Fruit fly (Drosophila melanogaster) whole organism, embryonic: ENCODE results near the gene CG31360.

Source experiments
- Blimp-1 ChIP-seq: fragments of 200-800 bp; sonication (Bioruptor generic); optimal IDR thresholded peaks from 3 replicates; lab custom pipeline; 2018; ENCODE audit warnings: missing biosample characterization, missing genetic modification characterization, mild to moderate bottlenecking, moderate library complexity, missing genetic modification reagents
- Bteb2 ChIP-seq: fragments of 200-800 bp; sonication (Bioruptor generic); optimal IDR thresholded peaks from 2 replicates; lab custom pipeline; 2016; ENCODE audit warnings: missing biosample characterization, missing genetic modification characterization
- CG10462 ChIP-seq: fragments of 200-800 bp; sonication (Bioruptor generic); optimal IDR thresholded peaks from 2 replicates; lab custom pipeline; 2016; ENCODE audit warnings: missing biosample characterization, missing genetic modification characterization
- CG12104 ChIP-seq: fragments of 200-800 bp; sonication (Bioruptor generic); optimal IDR thresholded peaks from 3 replicates; lab custom pipeline; 2016; ENCODE audit warnings: missing biosample characterization, missing genetic modification characterization
- CG12155 ChIP-seq: fragments of 200-800 bp; sonication (Bioruptor generic); optimal IDR thresholded peaks from 3 replicates; lab custom pipeline; 2016; ENCODE audit warnings: missing biosample characterization, missing genetic modification characterization
- CG12219 ChIP-seq: fragments of 200-800 bp; sonication (Bioruptor generic); optimal IDR thresholded peaks from 3 replicates; lab custom pipeline; 2018; ENCODE audit warnings: missing biosample characterization, mild to moderate bottlenecking, missing genetic modification characterization
- CG1602 ChIP-seq: fragments of 200-800 bp; sonication (Bioruptor generic); optimal IDR thresholded peaks from 3 replicates; lab custom pipeline; 2016; ENCODE audit warnings: missing biosample characterization, missing genetic modification characterization
- CG2202 ChIP-seq: fragments of 200-800 bp; sonication (Bioruptor generic); optimal IDR thresholded peaks from 2 replicates; lab custom pipeline; 2018; ENCODE audit warnings: missing biosample characterization, mild to moderate bottlenecking, missing genetic modification characterization
- CG2875 ChIP-seq: fragments of 200-800 bp; sonication (Bioruptor generic); optimal IDR thresholded peaks from 2 replicates; lab custom pipeline; 2017; ENCODE audit warnings: missing biosample characterization, mild to moderate bottlenecking, missing genetic modification characterization, missing genetic modification reagents
- CG33557 ChIP-seq: fragments of 200-800 bp; sonication (Bioruptor generic); optimal IDR thresholded peaks from 2 replicates; lab custom pipeline; 2019; ENCODE audit warnings: missing biosample characterization, mild to moderate bottlenecking, missing genetic modification characterization, moderate library complexity
- CG3407 ChIP-seq: fragments of 200-800 bp; sonication (Bioruptor generic); optimal IDR thresholded peaks from 2 replicates; lab custom pipeline; 2018; ENCODE audit warnings: missing biosample characterization, mild to moderate bottlenecking, missing genetic modification characterization
- CG34422 ChIP-seq: fragments of 200-800 bp; sonication (Bioruptor generic); IDR thresholded peaks from 3 replicates; pipeline ENCODE4 v1.3.6; 2022; ENCODE audit warnings: missing biosample characterization, missing genetic modification characterization
- CG3995 ChIP-seq: fragments of 200-800 bp; sonication (Bioruptor generic); optimal IDR thresholded peaks from 3 replicates; lab custom pipeline; 2016; ENCODE audit warnings: missing biosample characterization, missing genetic modification characterization
- CG4424 ChIP-seq: fragments of 200-800 bp; sonication (Bioruptor generic); optimal IDR thresholded peaks from 3 replicates; lab custom pipeline; 2016; ENCODE audit warnings: missing biosample characterization, missing genetic modification characterization
- CG6654 ChIP-seq: fragments of 200-800 bp; sonication (Bioruptor generic); optimal IDR thresholded peaks from 2 replicates; lab custom pipeline; 2017; ENCODE audit warnings: missing biosample characterization, mild to moderate bottlenecking, missing genetic modification characterization
- CG8290 ChIP-seq, 3 experiments: fragments of 200-800 bp; sonication (Bioruptor generic); optimal IDR thresholded peaks; 2 replicates each; lab custom pipeline; 2016 to 2019; ENCODE audit warnings: missing biosample characterization in 3 of 3, missing genetic modification characterization in 3 of 3, mild to moderate bottlenecking in 2 of 3, moderate library complexity in 1 of 3
- CG9817 ChIP-seq: fragments of 200-800 bp; sonication (Bioruptor generic); optimal IDR thresholded peaks from 2 replicates; lab custom pipeline; 2018; ENCODE audit warnings: missing biosample characterization, mild to moderate bottlenecking, missing genetic modification characterization, moderate library complexity
- CTCF ChIP-seq: fragments of 200-800 bp; sonication (Bioruptor generic); optimal IDR thresholded peaks from 2 replicates; lab custom pipeline; 2017; ENCODE audit warnings: missing biosample characterization, mild to moderate bottlenecking, missing genetic modification characterization, moderate library complexity
- Dek ChIP-seq: fragments of 200-800 bp; sonication (Bioruptor generic); optimal IDR thresholded peaks from 3 replicates; lab custom pipeline; 2019; ENCODE audit warnings: missing biosample characterization, mild to moderate bottlenecking, missing genetic modification characterization, moderate library complexity
- Dip3 ChIP-seq: fragments of 200-800 bp; sonication (Bioruptor generic); optimal IDR thresholded peaks from 3 replicates; lab custom pipeline; 2016; ENCODE audit warnings: missing biosample characterization, missing genetic modification characterization
- Ets65A ChIP-seq: fragments of 200-800 bp; sonication (Bioruptor generic); peaks from one replicate; lab custom pipeline; 2016; ENCODE audit warnings: missing biosample characterization, missing genetic modification characterization
- Fer2 ChIP-seq: fragments of 200-800 bp; sonication (Bioruptor generic); optimal IDR thresholded peaks from 2 replicates; lab custom pipeline; 2018; ENCODE audit warnings: missing biosample characterization, mild to moderate bottlenecking, missing genetic modification characterization, moderate library complexity
- HLH3B ChIP-seq: fragments of 200-800 bp; sonication (Bioruptor generic); IDR thresholded peaks from 2 replicates; pipeline ENCODE4 v1.3.6; 2022; ENCODE audit warnings: missing biosample characterization, missing genetic modification characterization
- Hmr ChIP-seq: fragments of 200-800 bp; sonication (Bioruptor generic); optimal IDR thresholded peaks from 3 replicates; lab custom pipeline; 2017; ENCODE audit warnings: mild to moderate bottlenecking, missing biosample characterization, missing genetic modification reagents, missing genetic modification characterization
- Hr3 ChIP-seq: fragments of 200-800 bp; sonication (Bioruptor generic); optimal IDR thresholded peaks from 3 replicates; lab custom pipeline; 2016; ENCODE audit warnings: missing biosample characterization, missing genetic modification characterization
- Hr78 ChIP-seq, 2 experiments: fragments of 200-800 bp in 1 of 2; fragments of >200 bp in 1 of 2; sonication (Bioruptor generic) in 1 of 2; optimal IDR thresholded peaks; 2 replicates each; lab custom pipeline; 2017 to 2019; ENCODE audit warnings: missing biosample characterization in 2 of 2, missing genetic modification characterization in 2 of 2, mild to moderate bottlenecking in 1 of 2, moderate library complexity in 1 of 2
- Hsf ChIP-seq: fragments of 200-800 bp; sonication (Bioruptor generic); optimal IDR thresholded peaks from 3 replicates; lab custom pipeline; 2016; ENCODE audit warnings: missing biosample characterization, missing genetic modification characterization
- Kr ChIP-seq: fragments of 200-800 bp; sonication (Bioruptor generic); optimal IDR thresholded peaks from 2 replicates; lab custom pipeline; 2017; ENCODE audit warnings: missing biosample characterization, mild to moderate bottlenecking, missing genetic modification characterization
- Med ChIP-seq: fragments of 200-800 bp; sonication (Bioruptor generic); peaks from one replicate; lab custom pipeline; 2016; ENCODE audit warnings: missing biosample characterization, missing genetic modification characterization, mild to moderate bottlenecking, inconsistent platforms, moderate library complexity
- Neu2 ChIP-seq: fragments of 200-800 bp; sonication (Bioruptor generic); optimal IDR thresholded peaks from 3 replicates; lab custom pipeline; 2016; ENCODE audit warnings: missing biosample characterization, missing genetic modification characterization, borderline replicate concordance
- TFAM ChIP-seq: fragments of 200-800 bp; sonication (Bioruptor generic); optimal IDR thresholded peaks from 2 replicates; lab custom pipeline; 2017; ENCODE audit warnings: missing biosample characterization, missing genetic modification characterization, inconsistent platforms
- ap ChIP-seq: fragments of 200-800 bp; sonication (Bioruptor generic); IDR thresholded peaks from 2 replicates; pipeline ENCODE4 v1.3.6; 2022; ENCODE audit warnings: missing biosample characterization, missing genetic modification characterization
- ara ChIP-seq: fragments of 200-800 bp; sonication (Bioruptor generic); IDR thresholded peaks from 2 replicates; pipeline ENCODE4 v1.3.6; 2022; ENCODE audit warnings: missing biosample characterization, missing genetic modification characterization
- corto ChIP-seq: fragments of 200-800 bp; sonication (Bioruptor generic); optimal IDR thresholded peaks from 2 replicates; lab custom pipeline; 2016; ENCODE audit warnings: missing biosample characterization, mild to moderate bottlenecking, missing genetic modification characterization, moderate library complexity
- dpn ChIP-seq, 2 experiments: fragments of 200-800 bp; sonication (Bioruptor generic); optimal IDR thresholded peaks; 3 replicates each; lab custom pipeline; 2016; ENCODE audit warnings: missing biosample characterization in 2 of 2, missing genetic modification characterization in 2 of 2
- esg ChIP-seq: fragments of 200-800 bp; sonication (Bioruptor generic); conservative IDR thresholded peaks from 2 replicates; pipeline ENCODE4 v1.3.6; 2022; ENCODE audit warnings: missing biosample characterization, missing genetic modification characterization
- ftz-f1 ChIP-seq: fragments of 200-800 bp; sonication (Bioruptor generic); optimal IDR thresholded peaks from 2 replicates; lab custom pipeline; 2016; ENCODE audit warnings: missing biosample characterization, missing genetic modification characterization
- gsb-n ChIP-seq: fragments of 200-800 bp; sonication (Bioruptor generic); optimal IDR thresholded peaks from 3 replicates; lab custom pipeline; 2018; ENCODE audit warnings: missing biosample characterization, mild to moderate bottlenecking, missing genetic modification characterization
- maf-S ChIP-seq: fragments of 200-800 bp; sonication (Bioruptor generic); optimal IDR thresholded peaks from 2 replicates; lab custom pipeline; 2016; ENCODE audit warnings: missing biosample characterization, missing genetic modification characterization
- odd ChIP-seq: fragments of 200-800 bp; sonication (Bioruptor generic); optimal IDR thresholded peaks from 2 replicates; lab custom pipeline; 2017; ENCODE audit warnings: missing biosample characterization, mild to moderate bottlenecking, missing genetic modification characterization
- onecut ChIP-seq: fragments of 200-800 bp; sonication (Bioruptor generic); IDR thresholded peaks from 2 replicates; pipeline ENCODE4 v1.3.6; 2022; ENCODE audit warnings: missing biosample characterization, missing genetic modification characterization
- pfk ChIP-seq: fragments of 200-800 bp; sonication (Bioruptor generic); optimal IDR thresholded peaks from 2 replicates; lab custom pipeline; 2018; ENCODE audit warnings: missing biosample characterization, mild to moderate bottlenecking, missing genetic modification characterization, moderate library complexity
- sens ChIP-seq: fragments of 200-800 bp; sonication (Bioruptor generic); peaks from one replicate; lab custom pipeline; 2016; ENCODE audit warnings: missing biosample characterization, missing genetic modification characterization
- sim ChIP-seq: fragments of 200-800 bp; sonication (Bioruptor generic); IDR thresholded peaks from 2 replicates; pipeline ENCODE4 v1.3.6; 2022; ENCODE audit warnings: missing biosample characterization, missing genetic modification characterization
- slbo ChIP-seq: fragments of 200-800 bp; sonication (Bioruptor generic); IDR thresholded peaks from 2 replicates; pipeline ENCODE4 v1.3.6; 2022; ENCODE audit warnings: missing biosample characterization, missing genetic modification characterization
- slou ChIP-seq: fragments of 200-800 bp; sonication (Bioruptor generic); optimal IDR thresholded peaks from 3 replicates; lab custom pipeline; 2016; ENCODE audit warnings: missing biosample characterization, missing genetic modification characterization
- stwl ChIP-seq: fragments of 200-800 bp; sonication (Bioruptor generic); optimal IDR thresholded peaks from 3 replicates; lab custom pipeline; 2018; ENCODE audit warnings: missing biosample characterization, mild to moderate bottlenecking, missing genetic modification characterization, moderate library complexity
- tna ChIP-seq: fragments of 200-800 bp; sonication (Bioruptor generic); IDR thresholded peaks from 2 replicates; pipeline ENCODE4 v1.3.6; 2022; ENCODE audit warnings: missing biosample characterization, missing genetic modification characterization; ENCODE audit not compliant: partially characterized antibody
- z ChIP-seq: fragments of 200-800 bp; sonication (Bioruptor generic); IDR thresholded peaks from 3 replicates; pipeline ENCODE4 v1.3.6; 2022; ENCODE audit warnings: missing biosample characterization, missing genetic modification characterization
- zen ChIP-seq: fragments of 200-800 bp; sonication (Bioruptor generic); optimal IDR thresholded peaks from 3 replicates; lab custom pipeline; 2018; ENCODE audit warnings: missing biosample characterization, mild to moderate bottlenecking, missing genetic modification characterization, moderate library complexity

Gene CG31360

dm6 chr3R:17680639-17681302, 4.1 kb upstream of the CG31360 start (continued):
- TF ChIP-seq ap (GFP tag; lab: Robert Waterston, UW) = no peak
- TF ChIP-seq CG9817 (tag; lab: Kevin White, UChicago) = no peak
- peak; percentile 58 for TF ChIP-seq Med (GFP tag; lab: Kevin White, UChicago)
- TF ChIP-seq tna (GFP tag; lab: Robert Waterston, UW) = no peak
- TF ChIP-seq Fer2 = no peak
- TF ChIP-seq zen (tag; lab: Kevin White, UChicago) = peak; percentile 54
- no peak for TF ChIP-seq Dek (tag; lab: Kevin White, UChicago)
- peak; percentile 17 for TF ChIP-seq CG8290 (GFP tag; optimal IDR thresholded peaks at IDR 0.05; lab: Kevin White, UChicago)
- TF ChIP-seq CG8290 (tag; optimal IDR thresholded peaks at IDR 0.05; lab: Kevin White, UChicago) = no peak
- peak; percentile 1 for TF ChIP-seq Dip3 (GFP tag; lab: Kevin White, UChicago)
- peak; percentile 49 for TF ChIP-seq Ets65A (GFP tag; lab: Kevin White, UChicago)
- peak; percentile 13 for TF ChIP-seq CG12104 (GFP tag; lab: Kevin White, UChicago)
- peak; percentile 53 for TF ChIP-seq Hr3 (GFP tag; lab: Kevin White, UChicago)
- no peak for TF ChIP-seq ftz-f1 (GFP tag; lab: Kevin White, UChicago)
- TF ChIP-seq sim = no peak
- TF ChIP-seq CG33557 (GFP tag; lab: Kevin White, UChicago) = peak; percentile 17
- TF ChIP-seq CG6654 (GFP tag; lab: Kevin White, UChicago) = no peak
- TF ChIP-seq pfk (GFP tag; lab: Kevin White, UChicago) = no peak
- TF ChIP-seq CG3995 (GFP tag; lab: Kevin White, UChicago) = no peak
- no peak for TF ChIP-seq slbo (GFP tag; lab: Robert Waterston, UW)
- TF ChIP-seq CG12155 = peak; percentile 37
- TF ChIP-seq maf-S (GFP tag; lab: Kevin White, UChicago) = no peak
- TF ChIP-seq CG2875 (GFP tag; lab: Kevin White, UChicago) = peak; percentile 48
- TF ChIP-seq Kr (GFP tag; lab: Kevin White, UChicago) = no peak
- TF ChIP-seq Hr78 (GFP tag; optimal IDR thresholded peaks at IDR 0.05; lab: Kevin White, UChicago) = peak in 1 of 2 experiments; percentile 7
- TF ChIP-seq CTCF (GFP tag; lab: Kevin White, UChicago) = no peak
- TF ChIP-seq CG3407 (GFP tag; lab: Kevin White, UChicago) = peak; percentile 1
- TF ChIP-seq TFAM (GFP tag; lab: Kevin White, UChicago) = no peak
- peak; percentile 43; the same call in 1 of the 2 replicates for TF ChIP-seq ara
- no peak; the same call in 2 of the 3 replicates for TF ChIP-seq CG34422
- TF ChIP-seq CG12219 (GFP tag; lab: Kevin White, UChicago) = peak; percentile 6
- peak; percentile 89 for TF ChIP-seq sens (GFP tag; lab: Kevin White, UChicago)
- TF ChIP-seq CG1602 = no peak
- peak; percentile 30 for TF ChIP-seq gsb-n
- TF ChIP-seq stwl = no peak
- peak; percentile 56 for TF ChIP-seq Blimp-1 (GFP tag; lab: Kevin White, UChicago)
- TF ChIP-seq onecut (GFP tag; lab: Robert Waterston, UW) = peak; percentile 7; the same call in 1 of the 2 replicates
- TF ChIP-seq HLH3B (GFP tag; lab: Robert Waterston, UW) = 0 out of 2 replicates have a peak, but pooled peaks have one; percentile 4
- peak; percentile 35 for TF ChIP-seq Hmr (GFP tag; lab: Kevin White, UChicago)
- TF ChIP-seq CG2202 (tag; lab: Kevin White, UChicago) = no peak
- TF ChIP-seq z (GFP tag; lab: Robert Waterston, UW) = no peak
- no peak for TF ChIP-seq slou (GFP tag; lab: Kevin White, UChicago)
- TF ChIP-seq CG4424 (GFP tag; lab: Kevin White, UChicago) = peak; percentile 72
- TF ChIP-seq dpn (GFP tag; optimal IDR thresholded peaks at IDR 0.05; lab: Kevin White, UChicago) = peak in 1 of 2 experiments; percentile 29
- TF ChIP-seq Hsf = peak; percentile 22
- no peak for TF ChIP-seq corto
- TF ChIP-seq odd = peak; percentile 53
- peak; percentile 40 for TF ChIP-seq Bteb2 (GFP tag; lab: Kevin White, UChicago)
- TF ChIP-seq CG10462 (GFP tag; lab: Kevin White, UChicago) = peak; percentile 44
- TF ChIP-seq esg (GFP tag; lab: Robert Waterston, UW) = peak; percentile 30; the same call in 1 of the 2 replicates
- TF ChIP-seq Neu2 (GFP tag; lab: Kevin White, UChicago) = no peak
